Worm (Caenorhabditis elegans): Measurements from ENCODE around the gene Y57G11A.4.
A peak's percentile ranks its signal among the peaks of the same experiment; 100 is the strongest.

Gene Y57G11A.4

ce11 chrIV:14464065-14464567 lies 18.0 kb upstream of the Y57G11A.4 start, which contains the start of gene dld-1 (continued):
- TF ChIP-seq mdl-1 (tag; optimal IDR thresholded peaks at IDR 0.05) (peak in 1 of 2 experiments; percentile 94), unc-98 (GFP tag; IDR thresholded peaks at IDR 0.05) (no peak)

ce11 chrIV:14466048-14466447 lies 16.0 kb upstream of the Y57G11A.4 start:
- TF ChIP-seq lin-39 (tag; optimal IDR thresholded peaks at IDR 0.05), result no peak
- TF ChIP-seq irx-1 (tag; optimal IDR thresholded peaks at IDR 0.05), result no peak
- no peak for TF ChIP-seq mep-1 (tag; optimal IDR thresholded peaks at IDR 0.05)
- TF ChIP-seq fos-1 (tag; optimal IDR thresholded peaks at IDR 0.05), result no peak
- no peak for TF ChIP-seq fkh-8 (tag; optimal IDR thresholded peaks at IDR 0.05)
- TF ChIP-seq ceh-8 (GFP tag; optimal IDR thresholded peaks at IDR 0.05), result no peak
- no peak for TF ChIP-seq zip-4 (GFP tag; optimal IDR thresholded peaks at IDR 0.05)
- TF ChIP-seq C34B4.2 (tag; optimal IDR thresholded peaks at IDR 0.05), result no peak
- TF ChIP-seq tbx-2 (tag; optimal IDR thresholded peaks at IDR 0.05), result no peak
- no peak for TF ChIP-seq nhr-84 (tag; optimal IDR thresholded peaks at IDR 0.05)
- TF ChIP-seq zag-1 (tag; optimal IDR thresholded peaks at IDR 0.05), result no peak
- TF ChIP-seq unc-62 (GFP tag; optimal IDR thresholded peaks at IDR 0.05), result no peak
- no peak for TF ChIP-seq lsy-2 (tag; optimal IDR thresholded peaks at IDR 0.05)

DNA sequence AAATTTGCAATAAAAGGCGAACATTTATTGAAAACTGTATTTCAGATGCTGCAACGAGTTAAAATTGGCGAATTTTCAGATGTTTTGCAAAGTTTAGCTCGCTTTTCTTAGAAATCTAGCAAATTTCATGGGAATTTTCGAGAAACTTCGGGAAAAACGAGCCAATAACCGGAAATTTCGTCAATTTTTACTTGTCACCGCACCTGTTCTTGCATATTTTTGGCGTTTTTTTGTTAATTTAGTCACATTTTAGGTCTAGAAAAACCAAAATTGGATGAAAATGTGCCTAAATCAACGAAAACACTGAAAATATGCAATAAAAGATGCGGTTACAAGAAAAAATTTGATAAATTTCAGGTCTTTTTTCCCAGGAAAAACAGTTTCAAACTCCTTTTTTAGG lies 15.2 kb upstream of the Y57G11A.4 start:
- TF ChIP-seq fkh-10 (GFP tag; optimal IDR thresholded peaks at IDR 0.05), result no peak
- no peak for TF ChIP-seq jun-1 (tag; optimal IDR thresholded peaks at IDR 0.05)
- TF ChIP-seq nhr-84 (tag; optimal IDR thresholded peaks at IDR 0.05), result no peak
- no peak for TF ChIP-seq nhr-71 (tag; optimal IDR thresholded peaks at IDR 0.05)
- TF ChIP-seq egl-13 (tag; optimal IDR thresholded peaks at IDR 0.05), result no peak
- no peak for TF ChIP-seq nhr-237 (tag; optimal IDR thresholded peaks at IDR 0.05)
- TF ChIP-seq nhr-85 (tag), result no peak
- no peak for TF ChIP-seq nhr-20 (tag; optimal IDR thresholded peaks at IDR 0.05)
- TF ChIP-seq dsc-1 (tag; optimal IDR thresholded peaks at IDR 0.05), result no peak
- TF ChIP-seq lsy-2 (tag; optimal IDR thresholded peaks at IDR 0.05), result no peak
- TF ChIP-seq nhr-77 (tag; optimal IDR thresholded peaks at IDR 0.05), result no peak
- no peak for TF ChIP-seq snu-23 (GFP tag; optimal IDR thresholded peaks at IDR 0.05)
- TF ChIP-seq F16B12.6 (tag; optimal IDR thresholded peaks at IDR 0.05), result no peak
- no peak for TF ChIP-seq ztf-4 (tag; optimal IDR thresholded peaks at IDR 0.05)
- no peak for TF ChIP-seq ces-1 (GFP tag; optimal IDR thresholded peaks at IDR 0.05)
- no peak for TF ChIP-seq sptf-1 (tag; optimal IDR thresholded peaks at IDR 0.05)
- TF ChIP-seq lin-14 (GFP tag; optimal IDR thresholded peaks at IDR 0.05), result no peak

ce11 chrIV:14469013-14469412 lies 13.1 kb upstream of the Y57G11A.4 start:
- TF ChIP-seq tbx-2 (tag; optimal IDR thresholded peaks at IDR 0.05) (no peak), fkh-10 (GFP tag; optimal IDR thresholded peaks at IDR 0.05) (no peak)

DNA sequence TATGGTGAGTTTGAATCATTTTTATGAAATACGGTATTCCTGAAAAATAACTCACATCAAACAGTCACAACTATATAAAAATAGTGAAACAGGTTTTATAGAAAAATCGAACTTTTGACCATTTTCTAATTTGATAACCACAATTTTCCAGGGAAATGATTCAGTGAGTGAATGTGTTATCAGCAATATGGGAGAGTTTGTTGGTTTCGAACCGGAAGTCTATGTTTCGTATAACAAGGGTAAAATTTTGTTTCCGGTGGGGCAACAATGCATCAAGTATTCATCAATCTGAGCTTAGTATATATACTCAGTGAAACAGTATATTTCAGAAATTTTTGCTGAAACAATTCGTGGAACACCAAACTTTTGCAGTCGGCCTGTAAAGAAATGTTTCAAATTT lies 1.3 kb downstream of the Y57G11A.4 start:
- TF ChIP-seq efl-1 (optimal IDR thresholded peaks at IDR 0.05) (no peak), efl-1 (GFP tag; optimal IDR thresholded peaks at IDR 0.05 in 1 of 2) (peak in 1 of 2 experiments; percentile 53), ces-1 (GFP tag; optimal IDR thresholded peaks at IDR 0.05) (no peak)

DNA sequence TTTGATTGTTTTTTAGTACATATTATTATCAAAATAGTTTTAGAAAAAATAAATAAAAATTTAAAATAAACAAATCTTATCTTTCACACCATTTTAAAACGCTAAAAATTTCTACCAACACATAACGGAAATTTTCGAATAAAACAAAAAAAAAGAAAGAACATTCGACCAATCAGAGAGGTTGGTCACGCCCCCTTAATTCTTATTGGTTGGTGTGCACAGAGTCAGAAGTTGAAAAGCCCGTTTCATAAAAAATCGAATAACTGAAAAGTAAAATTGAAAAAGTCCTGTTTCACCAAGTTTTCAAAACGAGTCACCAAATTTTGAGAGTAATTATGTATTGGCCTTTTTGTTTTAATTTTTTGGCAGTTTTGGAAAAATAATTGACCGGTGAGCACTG lies 9.1 kb downstream of the Y57G11A.4 start:
- TF ChIP-seq ceh-88 (GFP tag; IDR thresholded peaks at IDR 0.05) (no peak), sox-4 (tag; optimal IDR thresholded peaks at IDR 0.05) (no peak), ets-5 (GFP tag; IDR thresholded peaks at IDR 0.05) (no peak), nhr-28 (tag; optimal IDR thresholded peaks at IDR 0.05) (no peak), ztf-4 (tag; optimal IDR thresholded peaks at IDR 0.05) (no peak), lin-13 (GFP tag; optimal IDR thresholded peaks at IDR 0.05) (no peak), lin-35 (GFP tag; optimal IDR thresholded peaks at IDR 0.05) (no peak), nhr-11 (tag; optimal IDR thresholded peaks at IDR 0.05) (no peak), lin-39 (tag; optimal IDR thresholded peaks at IDR 0.05) (no peak), jun-1 (tag; optimal IDR thresholded peaks at IDR 0.05) (no peak), lin-14 (GFP tag; optimal IDR thresholded peaks at IDR 0.05) (no peak), C04F5.9 (tag; optimal IDR thresholded peaks at IDR 0.05) (no peak), pqm-1 (tag; optimal IDR thresholded peaks at IDR 0.05) (no peak), nhr-71 (tag; optimal IDR thresholded peaks at IDR 0.05) (no peak), hpl-2 (GFP tag; optimal IDR thresholded peaks at IDR 0.05) (no peak), grh-1 (GFP tag; IDR thresholded peaks at IDR 0.05) (no peak)
